Fruit fly (Drosophila melanogaster) whole organism, prepupa: ENCODE data around the gene CG6937.
A peak's percentile ranks its signal among the peaks of the same experiment; 100 is the strongest.

ENCODE experiments used
- CG11294 ChIP-seq: fragments of 200-800 bp; sonication (Bioruptor generic); IDR thresholded peaks from 2 replicates; pipeline ENCODE4 v1.3.6; 2022; ENCODE audit warnings: missing biosample characterization, missing genetic modification characterization
- CG11762 ChIP-seq: fragments of 200-800 bp; sonication (Bioruptor generic); optimal IDR thresholded peaks from 3 replicates; lab custom pipeline; 2016; ENCODE audit warnings: missing biosample characterization, missing genetic modification characterization; ENCODE audit not compliant: insufficient read depth
- CG11902 ChIP-seq: fragments of 200-800 bp; sonication (Bioruptor generic); optimal IDR thresholded peaks from 3 replicates; lab custom pipeline; 2016; ENCODE audit warnings: missing biosample characterization, missing genetic modification characterization
- CG15336 ChIP-seq: fragments of 200-800 bp; sonication (Bioruptor generic); IDR thresholded peaks from 2 replicates; pipeline ENCODE4 v1.3.6; 2022; ENCODE audit warnings: missing biosample characterization, missing genetic modification characterization
- CG1621 ChIP-seq: fragments of 200-800 bp; sonication (Bioruptor generic); optimal IDR thresholded peaks from 3 replicates; lab custom pipeline; 2018; ENCODE audit warnings: missing biosample characterization, mild to moderate bottlenecking, missing genetic modification characterization
- CG3919 ChIP-seq: fragments of 200-800 bp; sonication (Bioruptor generic); optimal IDR thresholded peaks from 3 replicates; lab custom pipeline; 2016; ENCODE audit warnings: missing biosample characterization, missing genetic modification characterization
- CG6792 ChIP-seq: fragments of 200-800 bp; sonication (Bioruptor generic); optimal IDR thresholded peaks from 3 replicates; lab custom pipeline; 2016; ENCODE audit warnings: missing biosample characterization, missing genetic modification characterization
- CG6854 ChIP-seq: fragments of 200-800 bp; sonication (Bioruptor generic); optimal IDR thresholded peaks from 2 replicates; lab custom pipeline; 2017; ENCODE audit warnings: missing biosample characterization, mild to moderate bottlenecking, missing genetic modification characterization
- CG7368 ChIP-seq: fragments of 200-800 bp; sonication (Bioruptor generic); optimal IDR thresholded peaks from 3 replicates; lab custom pipeline; 2016; ENCODE audit warnings: missing biosample characterization, missing genetic modification characterization
- CG8319 ChIP-seq: fragments of 200-800 bp; sonication (Bioruptor generic); optimal IDR thresholded peaks from 3 replicates; lab custom pipeline; 2016; ENCODE audit warnings: missing biosample characterization, missing genetic modification characterization
- CG9139 ChIP-seq: fragments of 200-800 bp; sonication (Bioruptor generic); optimal IDR thresholded peaks from 3 replicates; lab custom pipeline; 2017; ENCODE audit warnings: missing biosample characterization, mild to moderate bottlenecking, missing genetic modification characterization
- Eip75B ChIP-seq: fragments of 200-800 bp; sonication (Bioruptor generic); optimal IDR thresholded peaks from 3 replicates; lab custom pipeline; 2016; ENCODE audit warnings: missing biosample characterization, missing genetic modification characterization
- Eip78C ChIP-seq: fragments of 200-800 bp; sonication (Bioruptor generic); peaks from one replicate; lab custom pipeline; 2016; ENCODE audit warnings: missing biosample characterization, missing genetic modification characterization
- Hr38 ChIP-seq: sonication (Bioruptor generic); optimal IDR thresholded peaks from 2 replicates; lab custom pipeline; 2016; ENCODE audit warnings: missing biosample characterization, missing genetic modification characterization
- Hr4 ChIP-seq: fragments of 200-800 bp; sonication (Bioruptor generic); optimal IDR thresholded peaks from 3 replicates; lab custom pipeline; 2016; ENCODE audit warnings: missing biosample characterization, missing genetic modification characterization
- Lpt ChIP-seq: fragments of 200-800 bp; sonication (Bioruptor generic); optimal IDR thresholded peaks from 3 replicates; lab custom pipeline; 2016; ENCODE audit warnings: missing biosample characterization, missing genetic modification characterization
- Met ChIP-seq: fragments of 200-800 bp; sonication (Bioruptor generic); optimal IDR thresholded peaks from 3 replicates; lab custom pipeline; 2016; ENCODE audit warnings: missing biosample characterization, missing genetic modification characterization
- OdsH ChIP-seq: fragments of 200-800 bp; sonication (Bioruptor generic); optimal IDR thresholded peaks from 3 replicates; lab custom pipeline; 2016; ENCODE audit warnings: missing biosample characterization, missing genetic modification characterization
- Sox14 ChIP-seq: fragments of 200-800 bp; sonication (Bioruptor generic); optimal IDR thresholded peaks from 3 replicates; lab custom pipeline; 2016; ENCODE audit warnings: missing biosample characterization, missing genetic modification characterization
- Sox15 ChIP-seq: fragments of 200-800 bp; sonication (Bioruptor generic); optimal IDR thresholded peaks from 3 replicates; lab custom pipeline; 2016; ENCODE audit warnings: missing biosample characterization, missing genetic modification characterization
- dac ChIP-seq: fragments of 200-800 bp; sonication (Bioruptor generic); optimal IDR thresholded peaks from 2 replicates; lab custom pipeline; 2017; ENCODE audit warnings: missing biosample characterization, mild to moderate bottlenecking, missing genetic modification characterization
- dsx ChIP-seq: fragments of 200-800 bp; optimal IDR thresholded peaks from 3 replicates; lab custom pipeline; 2019; ENCODE audit warnings: missing biosample characterization, mild to moderate bottlenecking, missing genetic modification characterization, moderate library complexity; ENCODE audit not compliant: poor library complexity, severe bottlenecking
- eg ChIP-seq: fragments of 200-800 bp; sonication (Bioruptor generic); IDR thresholded peaks from 3 replicates; pipeline ENCODE4 v1.3.6; 2022; ENCODE audit warnings: missing biosample characterization, missing genetic modification characterization
- esn ChIP-seq: fragments of 200-800 bp; sonication (Bioruptor generic); optimal IDR thresholded peaks from 2 replicates; lab custom pipeline; 2016; ENCODE audit warnings: missing biosample characterization, mild to moderate bottlenecking, missing genetic modification characterization, moderate library complexity
- fkh ChIP-seq: fragments of 200-800 bp; sonication (Bioruptor generic); optimal IDR thresholded peaks from 3 replicates; lab custom pipeline; 2017; ENCODE audit warnings: missing biosample characterization, mild to moderate bottlenecking, missing genetic modification characterization, moderate library complexity
- net ChIP-seq: fragments of 200-800 bp; sonication (Bioruptor generic); optimal IDR thresholded peaks from 3 replicates; lab custom pipeline; 2016; ENCODE audit warnings: missing biosample characterization, missing genetic modification characterization
- pdm3 ChIP-seq: fragments of 200-800 bp; sonication (Bioruptor generic); optimal IDR thresholded peaks from 3 replicates; lab custom pipeline; 2016; ENCODE audit warnings: missing biosample characterization, missing genetic modification characterization
- ss ChIP-seq, 2 experiments: fragments of 200-800 bp; sonication (Bioruptor generic); optimal IDR thresholded peaks; 2 replicates in 1 of 2; 3 replicates in 1 of 2; lab custom pipeline; 2017 to 2018; ENCODE audit warnings: mild to moderate bottlenecking in 2 of 2, missing biosample characterization in 2 of 2, missing genetic modification characterization in 2 of 2, moderate library complexity in 1 of 2
- svp ChIP-seq: fragments of 200-800 bp; sonication (Bioruptor generic); peaks from one replicate; lab custom pipeline; 2016; ENCODE audit warnings: missing biosample characterization, missing genetic modification characterization
- topi ChIP-seq: fragments of 200-800 bp; sonication (Bioruptor generic); optimal IDR thresholded peaks from 3 replicates; lab custom pipeline; 2016; ENCODE audit warnings: missing biosample characterization, missing genetic modification characterization
- vri ChIP-seq: fragments of 200-800 bp; sonication (Bioruptor generic); optimal IDR thresholded peaks from 3 replicates; lab custom pipeline; 2016; ENCODE audit warnings: missing biosample characterization, mild to moderate bottlenecking, missing genetic modification characterization

The CG6937 gene

dm6 chr3R:22547585-22548022 lies 37.0 kb upstream of the CG6937 start, which contains the start of gene AdipoR:
AdipoR (minus strand) TSS chr3R:22547846.
- TF ChIP-seq pdm3 (GFP tag; lab: Kevin White, UChicago) (peak; percentile 1), ss (GFP tag; optimal IDR thresholded peaks at IDR 0.05; lab: Kevin White, UChicago) (peak in 1 of 2 experiments; percentile 36), svp (GFP tag; lab: Kevin White, UChicago) (peak; percentile 51), Sox14 (GFP tag; lab: Kevin White, UChicago) (peak; percentile 50), Hr4 (GFP tag; lab: Kevin White, UChicago) (peak; percentile 9), Sox15 (no peak), CG11294 (GFP tag; lab: Robert Waterston, UW) (no peak), CG7368 (GFP tag; lab: Kevin White, UChicago) (no peak), CG1621 (tag; lab: Kevin White, UChicago) (no peak), vri (GFP tag; lab: Kevin White, UChicago) (no peak), CG11902 (no peak), topi (GFP tag; lab: Kevin White, UChicago) (peak; percentile 21), fkh (GFP tag; lab: Kevin White, UChicago) (peak; percentile 13), CG11762 (GFP tag; lab: Kevin White, UChicago) (no peak), Hr38 (GFP tag; lab: Kevin White, UChicago) (no peak), net (GFP tag; lab: Kevin White, UChicago) (peak; percentile 39), eg (peak; percentile 32; the same call in 1 of the 3 replicates), esn (peak; percentile 43), dsx (GFP tag; lab: Kevin White, UChicago) (peak; percentile 100), CG8319 (no peak), CG6792 (GFP tag; lab: Kevin White, UChicago) (no peak), CG9139 (no peak), Eip75B (GFP tag; lab: Kevin White, UChicago) (peak; percentile 1), Eip78C (GFP tag; lab: Kevin White, UChicago) (peak; percentile 82), OdsH (no peak), Lpt (GFP tag; lab: Kevin White, UChicago) (no peak), Met (GFP tag; lab: Kevin White, UChicago) (peak; percentile 11), CG3919 (GFP tag; lab: Kevin White, UChicago) (peak; percentile 36)

- TF ChIP-seq Eip78C (GFP tag; lab: Kevin White, UChicago) (peak; percentile 44), fkh (GFP tag; lab: Kevin White, UChicago) (peak; percentile 12), eg (no peak)
Observed at dm6 chr3R:22550306-22550812, 34.2 kb upstream of the CG6937 start, which contains the start of gene bond. bond (plus strand) TSS chr3R:22550680.

DNA sequence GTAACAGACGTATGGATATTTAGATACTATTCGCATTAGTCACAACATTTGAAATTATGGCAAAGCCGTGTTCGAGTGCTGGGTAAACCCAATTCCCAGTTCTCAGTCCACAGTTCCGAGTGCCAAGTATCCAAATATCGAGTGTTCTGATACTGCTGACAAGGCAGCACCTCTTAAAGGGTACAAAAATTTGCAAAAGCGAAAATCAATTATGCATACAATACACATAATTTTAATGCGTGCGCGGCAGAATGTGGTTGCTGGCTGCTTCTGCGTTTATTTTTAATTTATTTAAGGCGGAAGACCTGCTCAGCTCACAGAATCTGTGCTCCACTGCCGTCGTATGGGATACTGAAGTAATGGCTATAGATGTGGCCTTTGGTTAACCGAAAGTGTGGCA lies 31.9 kb upstream of the CG6937 start:
- no peak for TF ChIP-seq CG15336 (GFP tag; lab: Robert Waterston, UW)
- no peak for TF ChIP-seq eg
- no peak for TF ChIP-seq dac (GFP tag; lab: Kevin White, UChicago)
- TF ChIP-seq esn: no peak

DNA sequence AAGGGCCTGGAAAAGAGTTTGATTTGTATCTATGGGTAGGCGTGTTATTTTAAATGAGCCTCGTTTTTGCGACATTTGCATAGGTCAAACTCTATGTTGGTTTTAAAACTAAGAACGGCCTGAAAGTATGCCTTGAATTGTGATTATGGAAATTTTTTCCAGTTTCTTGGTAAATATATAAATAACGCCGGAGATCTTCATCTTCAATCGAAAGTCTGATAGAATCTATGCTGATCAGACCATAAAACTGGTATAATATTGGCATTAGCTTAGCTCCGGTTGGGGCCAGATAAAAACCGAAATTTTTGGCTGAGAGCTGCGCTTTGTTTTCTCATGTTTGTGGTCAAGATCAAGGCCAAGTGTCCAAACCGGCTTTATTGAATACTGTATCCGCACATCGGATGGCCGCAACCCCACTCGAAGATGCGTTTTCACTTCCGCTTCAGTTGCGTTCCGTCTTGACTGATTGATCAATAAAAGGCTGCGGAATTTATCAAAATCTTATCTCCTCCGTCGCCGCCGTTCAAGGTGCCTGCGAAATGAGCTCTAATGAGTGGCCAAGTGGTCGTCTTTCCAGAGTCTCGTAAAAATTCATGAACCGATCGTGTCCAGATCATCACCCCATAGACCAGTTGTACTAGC lies 27.4 kb upstream of the CG6937 start:
- TF ChIP-seq CG6854: no peak

- TF ChIP-seq fkh (GFP tag; lab: Kevin White, UChicago) (peak; percentile 32), Met (GFP tag; lab: Kevin White, UChicago) (no peak)
Observed at dm6 chr3R:22558398-22558797, 26.2 kb upstream of the CG6937 start.
